Worm (Caenorhabditis elegans) whole organism, L1 larva: Measurements from ENCODE around the gene epi-1.

Source experiments
- C04F5.9 ChIP-seq: sonication (generic microtip); optimal IDR thresholded peaks from 2 replicates; lab custom pipeline; 2016; ENCODE audit warnings: missing genetic modification characterization, missing compliant biosample characterization
- C16A3.4 ChIP-seq: fragments of 150-350 bp; optimal IDR thresholded peaks from 2 replicates; lab custom pipeline; 2014; ENCODE audit warnings: missing biosample characterization, missing genetic modification characterization
- F16B12.6 ChIP-seq: fragments of 150-350 bp; optimal IDR thresholded peaks from 2 replicates; lab custom pipeline; 2014; ENCODE audit warnings: missing biosample characterization, missing genetic modification characterization
- Y116A8C.19 ChIP-seq: sonication (generic microtip); optimal IDR thresholded peaks from 2 replicates; lab custom pipeline; 2016; ENCODE audit warnings: missing compliant biosample characterization, missing genetic modification characterization, borderline replicate concordance
- blmp-1 ChIP-seq: fragments of 150-350 bp; optimal IDR thresholded peaks from 2 replicates; lab custom pipeline; 2014; ENCODE audit warnings: missing biosample characterization, missing genetic modification characterization
- ceh-63 ChIP-seq: fragments of 200-800 bp; sonication (Bioruptor generic); optimal IDR thresholded peaks from 2 replicates; lab custom pipeline; 2018; ENCODE audit warnings: mild to moderate bottlenecking, missing genetic modification characterization, missing compliant biosample characterization
- ceh-8 ChIP-seq: fragments of 200-800 bp; sonication (Bioruptor generic); optimal IDR thresholded peaks from 2 replicates; lab custom pipeline; 2018; ENCODE audit warnings: mild to moderate bottlenecking, missing genetic modification characterization, moderate library complexity, missing compliant biosample characterization
- ceh-82 ChIP-seq, 3 experiments: fragments of 150-350 bp in 1 of 3; sonication (generic microtip) in 2 of 3; optimal IDR thresholded peaks; 2 replicates each; lab custom pipeline; 2014 to 2017; ENCODE audit warnings: missing biosample characterization in 3 of 3, missing genetic modification characterization in 3 of 3
- ceh-90 ChIP-seq: sonication (generic microtip); optimal IDR thresholded peaks from 2 replicates; lab custom pipeline; 2016; ENCODE audit warnings: missing genetic modification characterization, missing compliant biosample characterization
- ces-1 ChIP-seq: fragments of 150-350 bp; optimal IDR thresholded peaks from 2 replicates; lab custom pipeline; 2014; ENCODE audit warnings: missing biosample characterization, missing genetic modification reagents, missing genetic modification characterization
- dpl-1 ChIP-seq, 3 experiments: fragments of 150-350 bp in 2 of 3; sonication (generic microtip) in 1 of 3; optimal IDR thresholded peaks; 2 replicates each; lab custom pipeline; 2014 to 2017; ENCODE audit warnings: missing biosample characterization in 3 of 3, missing genetic modification characterization in 3 of 3, missing genetic modification reagents in 3 of 3
- efl-1 ChIP-seq, 4 experiments: fragments of 150-350 bp; optimal IDR thresholded peaks in 3 of 4; peaks in 1 of 4; 1 replicate in 1 of 4; 2 replicates in 3 of 4; lab custom pipeline; 2014; ENCODE audit warnings: missing biosample characterization in 2 of 4, missing genetic modification characterization in 2 of 4, missing genetic modification reagents in 2 of 4
- egl-13 ChIP-seq: sonication (generic microtip); optimal IDR thresholded peaks from 2 replicates; lab custom pipeline; 2016; ENCODE audit warnings: missing genotype, missing genetic modification reagents, missing genetic modification characterization, missing compliant biosample characterization
- elt-2 ChIP-seq: sonication (generic microtip); optimal IDR thresholded peaks from 2 replicates; lab custom pipeline; 2016; ENCODE audit warnings: missing genetic modification characterization, mild to moderate bottlenecking, inconsistent platforms, missing compliant biosample characterization, missing genetic modification reagents
- ets-5 ChIP-seq: fragments of 200-800 bp; sonication (Bioruptor generic); IDR thresholded peaks from 2 replicates; pipeline ENCODE4 v1.3.6; 2022; ENCODE audit warnings: missing genetic modification characterization, missing compliant biosample characterization
- fkh-4 ChIP-seq: sonication (generic microtip); optimal IDR thresholded peaks from 2 replicates; lab custom pipeline; 2016; ENCODE audit warnings: missing compliant biosample characterization, missing genetic modification characterization, borderline replicate concordance
- fkh-8 ChIP-seq: sonication (generic microtip); optimal IDR thresholded peaks from 2 replicates; lab custom pipeline; 2016; ENCODE audit warnings: mild to moderate bottlenecking, missing genetic modification characterization, missing compliant biosample characterization
- hlh-4 ChIP-seq: sonication (generic microtip); optimal IDR thresholded peaks from 2 replicates; lab custom pipeline; 2016; ENCODE audit warnings: mild to moderate bottlenecking, missing genetic modification characterization, missing compliant biosample characterization
- irx-1 ChIP-seq: sonication (generic microtip); optimal IDR thresholded peaks from 2 replicates; lab custom pipeline; 2016; ENCODE audit warnings: missing genetic modification characterization, missing compliant biosample characterization
- jun-1 ChIP-seq: fragments of 150-350 bp; optimal IDR thresholded peaks from 2 replicates; lab custom pipeline; 2014; ENCODE audit warnings: missing biosample characterization, missing genetic modification reagents, missing genetic modification characterization
- lin-13 ChIP-seq: fragments of 150-350 bp; optimal IDR thresholded peaks from 2 replicates; lab custom pipeline; 2014; ENCODE audit warnings: missing biosample characterization, missing genetic modification reagents, missing genetic modification characterization
- lin-14 ChIP-seq: fragments of 200-800 bp; sonication (Bioruptor generic); optimal IDR thresholded peaks from 2 replicates; lab custom pipeline; 2018; ENCODE audit warnings: mild to moderate bottlenecking, missing genetic modification characterization, moderate library complexity, missing compliant biosample characterization
- lin-35 ChIP-seq, 2 experiments: fragments of 150-350 bp; optimal IDR thresholded peaks; 2 replicates each; lab custom pipeline; 2014; ENCODE audit warnings: missing biosample characterization in 2 of 2, missing genetic modification characterization in 2 of 2, missing genetic modification reagents in 2 of 2
- mab-9 ChIP-seq: fragments of 200-800 bp; sonication (Bioruptor generic); IDR thresholded peaks from 2 replicates; pipeline ENCODE4 v1.3.6; 2022; ENCODE audit warnings: missing genetic modification reagents, missing genetic modification characterization, missing compliant biosample characterization
- mef-2 ChIP-seq: fragments of 150-350 bp; optimal IDR thresholded peaks from 2 replicates; lab custom pipeline; 2014; ENCODE audit warnings: missing biosample characterization, missing genetic modification characterization
- mep-1 ChIP-seq: fragments of 150-350 bp; optimal IDR thresholded peaks from 2 replicates; lab custom pipeline; 2014; ENCODE audit warnings: missing biosample characterization, missing genetic modification characterization
- nhr-11 ChIP-seq: fragments of 150-350 bp; optimal IDR thresholded peaks from 2 replicates; lab custom pipeline; 2014; ENCODE audit warnings: missing biosample characterization, missing genetic modification characterization
- nhr-12 ChIP-seq: sonication (generic microtip); optimal IDR thresholded peaks from 2 replicates; lab custom pipeline; 2017; ENCODE audit warnings: missing biosample characterization, missing genetic modification characterization
- nhr-19 ChIP-seq: fragments of 200-800 bp; sonication (Bioruptor generic); conservative IDR thresholded peaks from 2 replicates; pipeline ENCODE4 v1.3.6; 2022; ENCODE audit warnings: missing genetic modification characterization, missing compliant biosample characterization
- nhr-20 ChIP-seq: sonication (generic microtip); optimal IDR thresholded peaks from 2 replicates; lab custom pipeline; 2016; ENCODE audit warnings: mild to moderate bottlenecking, missing genetic modification characterization, missing compliant biosample characterization
- nhr-85 ChIP-seq: sonication (generic microtip); peaks from one replicate; lab custom pipeline; 2016; ENCODE audit warnings: missing genetic modification characterization, inconsistent platforms, missing compliant biosample characterization
- nhr-90 ChIP-seq: sonication (generic microtip); optimal IDR thresholded peaks from 2 replicates; lab custom pipeline; 2016; ENCODE audit warnings: mild to moderate bottlenecking, missing genetic modification characterization, missing compliant biosample characterization; ENCODE audit not compliant: poor library complexity
- pax-3 ChIP-seq: fragments of 200-800 bp; sonication (Bioruptor generic); optimal IDR thresholded peaks from 2 replicates; lab custom pipeline; 2018; ENCODE audit warnings: mild to moderate bottlenecking, missing genetic modification characterization, moderate library complexity, missing compliant biosample characterization
- snpc-4 ChIP-seq: fragments of 150-350 bp; optimal IDR thresholded peaks from 2 replicates; lab custom pipeline; 2014; ENCODE audit warnings: missing biosample characterization, missing genetic modification characterization
- sptf-1 ChIP-seq: fragments of 150-350 bp; optimal IDR thresholded peaks from 2 replicates; lab custom pipeline; 2014; ENCODE audit warnings: missing biosample characterization, missing genetic modification characterization
- sup-37 ChIP-seq: fragments of 200-800 bp; sonication (Bioruptor generic); optimal IDR thresholded peaks from 2 replicates; lab custom pipeline; 2018; ENCODE audit warnings: mild to moderate bottlenecking, missing genetic modification characterization, missing compliant biosample characterization
- swsn-7 ChIP-seq: sonication (generic microtip); optimal IDR thresholded peaks from 2 replicates; lab custom pipeline; 2016; ENCODE audit warnings: missing genetic modification characterization, missing compliant biosample characterization
- tbx-2 ChIP-seq: sonication (generic microtip); optimal IDR thresholded peaks from 2 replicates; lab custom pipeline; 2016; ENCODE audit warnings: missing genetic modification characterization, missing compliant biosample characterization
- tlp-1 ChIP-seq: fragments of 150-350 bp; optimal IDR thresholded peaks from 2 replicates; lab custom pipeline; 2014; ENCODE audit warnings: missing biosample characterization, missing genetic modification characterization
- unc-130 ChIP-seq: fragments of 150-350 bp; optimal IDR thresholded peaks from 2 replicates; lab custom pipeline; 2017; ENCODE audit warnings: missing biosample characterization, missing genetic modification characterization, inconsistent platforms
- unc-62 ChIP-seq: fragments of 150-350 bp; optimal IDR thresholded peaks from 2 replicates; lab custom pipeline; 2014; ENCODE audit warnings: missing biosample characterization, missing genetic modification reagents, missing genetic modification characterization
- vab-15 ChIP-seq: sonication (generic microtip); optimal IDR thresholded peaks from 2 replicates; lab custom pipeline; 2017; ENCODE audit warnings: missing genotype, mild to moderate bottlenecking, missing genetic modification characterization, missing compliant biosample characterization
- xbp-1 ChIP-seq: sonication (generic microtip); optimal IDR thresholded peaks from 2 replicates; lab custom pipeline; 2016; ENCODE audit warnings: missing genetic modification characterization, missing compliant biosample characterization
- zag-1 ChIP-seq: fragments of 150-350 bp; optimal IDR thresholded peaks from 2 replicates; lab custom pipeline; 2014; ENCODE audit warnings: missing biosample characterization, missing genetic modification characterization
- ztf-11 ChIP-seq, 2 experiments: sonication (generic microtip); optimal IDR thresholded peaks; 2 replicates each; lab custom pipeline; 2016 to 2017; ENCODE audit warnings: missing genetic modification characterization in 2 of 2, missing biosample characterization in 1 of 2, missing compliant biosample characterization in 1 of 2
- ztf-4 ChIP-seq: fragments of 150-350 bp; optimal IDR thresholded peaks from 2 replicates; lab custom pipeline; 2014; ENCODE audit warnings: missing biosample characterization, missing genetic modification characterization

Gene epi-1

ce11 chrIV:10664134-10664533 is 2.5 kb upstream of the epi-1 start, which contains the start of gene K08C7.7:
TSS of gene K08C7.7 (plus strand) at chrIV:10664434.
- TF ChIP-seq snpc-4 (tag; lab: Kevin White, UChicago) (no peak), hlh-4 (tag; lab: Kevin White, UChicago) (no peak), egl-13 (tag; lab: Kevin White, UChicago) (no peak)
- TF ChIP-seq, all 84 proteins: peak for 0

ce11 chrIV:10668561-10668960 is 1.9 kb downstream of the epi-1 start:
- TF ChIP-seq ces-1 (GFP tag; lab: Kevin White, UChicago) (no peak), nhr-12 (tag; lab: Kevin White, UChicago) (no peak), fkh-4 (tag; lab: Kevin White, UChicago) (no peak), xbp-1 (tag; lab: Kevin White, UChicago) (no peak), zag-1 (tag; lab: Kevin White, UChicago) (no peak), elt-2 (tag; lab: Kevin White, UChicago) (no peak), mab-9 (no peak), C16A3.4 (no peak), sup-37 (GFP tag; lab: Kevin White, UChicago) (no peak), efl-1 (optimal IDR thresholded peaks at IDR 0.05; lab: Kevin White, UChicago) (no peak), efl-1 (GFP tag; optimal IDR thresholded peaks at IDR 0.05 in 1 of 2; lab: Kevin White, UChicago) (no peak), sptf-1 (no peak), ceh-8 (GFP tag; lab: Kevin White, UChicago) (no peak), blmp-1 (no peak), egl-13 (tag; lab: Kevin White, UChicago) (no peak), ceh-90 (no peak), ceh-63 (no peak), snpc-4 (tag; lab: Kevin White, UChicago) (no peak), hlh-4 (tag; lab: Kevin White, UChicago) (no peak), lin-13 (GFP tag; lab: Kevin White, UChicago) (no peak), unc-130 (tag; lab: Kevin White, UChicago) (no peak)

- TF ChIP-seq Y116A8C.19 (no peak), nhr-85 (tag; lab: Kevin White, UChicago) (no peak), nhr-19 (no peak), mef-2 (tag; lab: Kevin White, UChicago) (no peak), ceh-82 (tag; optimal IDR thresholded peaks at IDR 0.05; lab: Kevin White, UChicago) (no peak), nhr-11 (no peak), unc-130 (tag; lab: Kevin White, UChicago) (no peak), ztf-4 (tag; lab: Kevin White, UChicago) (no peak), lin-13 (GFP tag; lab: Kevin White, UChicago) (no peak)
Measured at ce11 chrIV:10680379-10680778, 13.8 kb downstream of the epi-1 start, which contains the start of gene K08C7.4. TSS of gene K08C7.4 (minus strand) at chrIV:10680479.

- TF ChIP-seq C04F5.9 (no peak), vab-15 (tag; lab: Kevin White, UChicago) (no peak), lin-14 (GFP tag; lab: Kevin White, UChicago) (peak; percentile 50), ets-5 (GFP tag; lab: Robert Waterston, UW) (no peak), pax-3 (no peak), sup-37 (GFP tag; lab: Kevin White, UChicago) (no peak), F16B12.6 (no peak), nhr-19 (peak; percentile 40; the same call in 1 of the 2 replicates), unc-62 (GFP tag; lab: Kevin White, UChicago) (no peak), jun-1 (tag; lab: Kevin White, UChicago) (peak; percentile 28), nhr-90 (tag; lab: Kevin White, UChicago) (no peak), irx-1 (no peak), tbx-2 (tag; lab: Kevin White, UChicago) (no peak), nhr-20 (peak; percentile 54), mep-1 (no peak), zag-1 (tag; lab: Kevin White, UChicago) (no peak), lin-35 (GFP tag; optimal IDR thresholded peaks at IDR 0.05; lab: Kevin White, UChicago) (peak in 1 of 2 experiments; percentile 69), nhr-12 (tag; lab: Kevin White, UChicago) (no peak), tlp-1 (tag; lab: Kevin White, UChicago) (no peak), dpl-1 (GFP tag; optimal IDR thresholded peaks at IDR 0.05; lab: Kevin White, UChicago) (no peak), ztf-11 (tag; optimal IDR thresholded peaks at IDR 0.05; lab: Kevin White, UChicago) (no peak), nhr-85 (tag; lab: Kevin White, UChicago) (peak; percentile 41), swsn-7 (tag; lab: Kevin White, UChicago) (no peak), fkh-8 (no peak), ztf-4 (tag; lab: Kevin White, UChicago) (no peak)
Measured at ce11 chrIV:10682155-10682749, 15.6 kb downstream of the epi-1 start, which contains the start of gene fmo-2. TSS of gene fmo-2 (plus strand) at chrIV:10682524.
